Worm (Caenorhabditis elegans) whole organism, late embryonic: ENCODE data around the gene fbxa-224.
A peak's percentile ranks its signal among the peaks of the same experiment; 100 is the strongest.

ENCODE experiments used
- F13H6.1 ChIP-seq: sonication (generic microtip); optimal IDR thresholded peaks from 2 replicates; lab custom pipeline; 2016; ENCODE audit warnings: missing genetic modification characterization, missing compliant biosample characterization
- K02D7.2 ChIP-seq: sonication (generic microtip); optimal IDR thresholded peaks from 2 replicates; lab custom pipeline; 2017; ENCODE audit warnings: mild to moderate bottlenecking, missing genetic modification characterization, missing compliant biosample characterization
- K09A11.1 ChIP-seq: sonication (generic microtip); optimal IDR thresholded peaks from 2 replicates; lab custom pipeline; 2017; ENCODE audit warnings: antibody characterized with exemption, mild to moderate bottlenecking, missing genetic modification characterization, missing compliant biosample characterization; ENCODE audit not compliant: insufficient read depth
- Y22D7AL.16 ChIP-seq: sonication (generic microtip); optimal IDR thresholded peaks from 2 replicates; lab custom pipeline; 2016; ENCODE audit warnings: missing genetic modification characterization, missing compliant biosample characterization
- ahr-1 ChIP-seq: sonication (generic microtip); optimal IDR thresholded peaks from 2 replicates; lab custom pipeline; 2016; ENCODE audit warnings: missing genetic modification characterization, missing compliant biosample characterization
- ama-1 ChIP-seq: fragments of 150-350 bp; optimal IDR thresholded peaks from 2 replicates; lab custom pipeline; 2014
- ceh-14 ChIP-seq: sonication (generic microtip); optimal IDR thresholded peaks from 2 replicates; lab custom pipeline; 2016; ENCODE audit warnings: missing genotype, missing genetic modification characterization, missing compliant biosample characterization
- ceh-19 ChIP-seq: fragments of 200-800 bp; sonication (Bioruptor generic); optimal IDR thresholded peaks from 2 replicates; lab custom pipeline; 2018; ENCODE audit warnings: mild to moderate bottlenecking, missing genetic modification characterization, missing compliant biosample characterization
- ceh-22 ChIP-seq: sonication (generic microtip); optimal IDR thresholded peaks from 2 replicates; lab custom pipeline; 2017; ENCODE audit warnings: missing biosample characterization, missing genetic modification characterization
- ceh-31 ChIP-seq: sonication (generic microtip); optimal IDR thresholded peaks from 2 replicates; lab custom pipeline; 2016; ENCODE audit warnings: missing genetic modification characterization, missing compliant biosample characterization
- ceh-48 ChIP-seq: sonication (generic microtip); optimal IDR thresholded peaks from 2 replicates; lab custom pipeline; 2016; ENCODE audit warnings: missing genetic modification characterization, inconsistent platforms, missing compliant biosample characterization
- ceh-9 ChIP-seq: sonication (generic microtip); optimal IDR thresholded peaks from 2 replicates; lab custom pipeline; 2016; ENCODE audit warnings: mild to moderate bottlenecking, missing genetic modification characterization, inconsistent platforms, missing compliant biosample characterization
- dmd-4 ChIP-seq: sonication (generic microtip); optimal IDR thresholded peaks from 2 replicates; lab custom pipeline; 2016; ENCODE audit warnings: borderline replicate concordance, missing genetic modification characterization, missing compliant biosample characterization
- elt-4 ChIP-seq: sonication (generic microtip); optimal IDR thresholded peaks from 2 replicates; lab custom pipeline; 2016; ENCODE audit warnings: missing genetic modification characterization, missing compliant biosample characterization
- ets-4 ChIP-seq: sonication (generic microtip); optimal IDR thresholded peaks from 2 replicates; lab custom pipeline; 2016; ENCODE audit warnings: missing genetic modification characterization, missing compliant biosample characterization
- fax-1 ChIP-seq: sonication (generic microtip); optimal IDR thresholded peaks from 2 replicates; lab custom pipeline; 2016; ENCODE audit warnings: missing genotype, missing genetic modification characterization, missing compliant biosample characterization
- fkh-10 ChIP-seq: fragments of 150-350 bp; optimal IDR thresholded peaks from 2 replicates; lab custom pipeline; 2014; ENCODE audit warnings: missing biosample characterization, missing genetic modification reagents, missing genetic modification characterization
- gmeb-2 ChIP-seq: sonication (generic microtip); optimal IDR thresholded peaks from 2 replicates; lab custom pipeline; 2016; ENCODE audit warnings: missing genetic modification characterization, inconsistent platforms, missing compliant biosample characterization
- hlh-13 ChIP-seq: fragments of 200-800 bp; sonication (Bioruptor generic); optimal IDR thresholded peaks from 2 replicates; lab custom pipeline; 2018; ENCODE audit warnings: mild to moderate bottlenecking, missing genetic modification characterization, missing compliant biosample characterization
- hlh-15 ChIP-seq: sonication (generic microtip); optimal IDR thresholded peaks from 2 replicates; lab custom pipeline; 2016; ENCODE audit warnings: missing genetic modification characterization, missing compliant biosample characterization
- hlh-30 ChIP-seq: sonication (generic microtip); optimal IDR thresholded peaks from 2 replicates; lab custom pipeline; 2017; ENCODE audit warnings: antibody characterized with exemption, missing genetic modification characterization, missing compliant biosample characterization; ENCODE audit not compliant: insufficient read depth
- hlh-6 ChIP-seq: sonication (generic microtip); optimal IDR thresholded peaks from 2 replicates; lab custom pipeline; 2016; ENCODE audit warnings: missing genotype, missing genetic modification characterization, missing compliant biosample characterization
- nhr-232 ChIP-seq: sonication (generic microtip); optimal IDR thresholded peaks from 2 replicates; lab custom pipeline; 2016; ENCODE audit warnings: missing genetic modification characterization, missing compliant biosample characterization
- npax-4 ChIP-seq: sonication (generic microtip); optimal IDR thresholded peaks from 2 replicates; lab custom pipeline; 2016; ENCODE audit warnings: missing genetic modification characterization, missing compliant biosample characterization
- pag-3 ChIP-seq: sonication (generic microtip); optimal IDR thresholded peaks from 2 replicates; lab custom pipeline; 2016; ENCODE audit warnings: missing compliant biosample characterization, missing genetic modification characterization, borderline replicate concordance
- pat-9 ChIP-seq: fragments of 200-800 bp; sonication (Bioruptor generic); optimal IDR thresholded peaks from 2 replicates; lab custom pipeline; 2018; ENCODE audit warnings: mild to moderate bottlenecking, missing genetic modification characterization, moderate library complexity, missing compliant biosample characterization
- pha-2 ChIP-seq: sonication (generic microtip); optimal IDR thresholded peaks from 2 replicates; lab custom pipeline; 2017; ENCODE audit warnings: mild to moderate bottlenecking, missing genetic modification characterization, missing compliant biosample characterization
- pqm-1 ChIP-seq: sonication (generic microtip); optimal IDR thresholded peaks from 2 replicates; lab custom pipeline; 2016; ENCODE audit warnings: missing genetic modification characterization, missing compliant biosample characterization
- pros-1 ChIP-seq: fragments of 150-350 bp; optimal IDR thresholded peaks from 2 replicates; lab custom pipeline; 2014; ENCODE audit warnings: missing biosample characterization, missing genetic modification reagents, missing genetic modification characterization
- ref-2 ChIP-seq: sonication (generic microtip); optimal IDR thresholded peaks from 2 replicates; lab custom pipeline; 2016; ENCODE audit warnings: missing genetic modification characterization, missing compliant biosample characterization
- rnt-1 ChIP-seq: sonication (generic microtip); optimal IDR thresholded peaks from 2 replicates; lab custom pipeline; 2016; ENCODE audit warnings: missing genetic modification characterization, missing compliant biosample characterization
- syd-9 ChIP-seq: sonication (generic microtip); optimal IDR thresholded peaks from 2 replicates; lab custom pipeline; 2016; ENCODE audit warnings: mild to moderate bottlenecking, missing genetic modification characterization, moderate library complexity, missing compliant biosample characterization
- tbx-2 ChIP-seq: sonication (generic microtip); optimal IDR thresholded peaks from 2 replicates; lab custom pipeline; 2016; ENCODE audit warnings: missing genetic modification characterization, missing compliant biosample characterization
- tbx-7 ChIP-seq: sonication (generic microtip); optimal IDR thresholded peaks from 2 replicates; lab custom pipeline; 2016; ENCODE audit warnings: missing genotype, missing genetic modification characterization, missing compliant biosample characterization
- unc-55 ChIP-seq: sonication (generic microtip); optimal IDR thresholded peaks from 2 replicates; lab custom pipeline; 2017; ENCODE audit warnings: missing biosample characterization, missing genetic modification reagents, missing genetic modification characterization
- ztf-16 ChIP-seq: sonication (generic microtip); optimal IDR thresholded peaks from 2 replicates; lab custom pipeline; 2017; ENCODE audit warnings: missing genetic modification characterization, missing compliant biosample characterization

Gene fbxa-224

ce11 chrII:7588295-7588694, 40.4 kb upstream of the fbxa-224 start:
- TF ChIP-seq tbx-2 = no peak
- peak; percentile 1 for TF ChIP-seq ceh-31 (tag; lab: Kevin White, UChicago)
- TF ChIP-seq ceh-14 (tag; lab: Kevin White, UChicago) = no peak

DNA sequence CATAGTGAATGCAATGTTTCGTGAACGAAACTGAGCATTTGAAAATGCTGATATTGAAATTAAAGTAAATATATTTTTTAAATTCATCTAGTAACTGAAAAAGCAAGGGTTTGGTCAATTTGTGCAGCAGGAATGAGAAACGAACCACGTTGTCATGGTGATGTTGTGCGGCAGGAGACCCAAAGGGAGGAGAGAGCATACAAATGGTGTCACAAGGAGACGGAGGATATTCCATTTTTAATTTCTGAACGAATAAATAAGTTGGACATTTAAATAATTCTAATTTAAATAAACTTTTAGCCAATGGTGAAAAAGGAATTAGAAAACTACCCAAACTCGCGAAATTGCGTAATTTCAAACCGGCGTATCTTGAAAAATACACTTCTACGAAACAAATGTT, 35.6 kb upstream of the fbxa-224 start, which contains the start of gene mks-3:
mks-3 (minus strand) TSS at position 101 of the 400 bp plus-strand sequence.
- TF ChIP-seq hlh-30 (no peak), elt-4 (tag; lab: Kevin White, UChicago) (no peak), ahr-1 (tag; lab: Kevin White, UChicago) (no peak), pqm-1 (tag; lab: Kevin White, UChicago) (no peak), pros-1 (tag; lab: Kevin White, UChicago) (no peak), ceh-48 (no peak), dmd-4 (no peak), pag-3 (tag; lab: Kevin White, UChicago) (no peak)

DNA sequence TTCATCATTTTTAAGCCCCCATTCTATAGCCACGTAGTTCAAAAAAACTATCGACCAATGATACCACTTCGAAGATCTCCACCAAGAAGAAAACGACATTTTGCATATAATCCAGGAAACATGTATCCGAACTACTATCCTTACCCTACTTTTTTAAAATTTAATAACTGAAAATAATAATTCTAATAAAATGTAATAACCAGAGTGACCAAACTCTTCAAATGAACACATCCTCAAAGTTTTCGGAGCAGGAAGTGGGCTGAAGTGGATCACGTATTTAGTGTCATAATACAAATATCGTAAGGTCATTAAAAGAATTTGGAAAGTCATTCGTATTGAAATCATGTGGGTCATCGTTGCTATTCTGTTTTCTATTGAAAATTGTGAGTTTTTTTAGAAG, 29.5 kb upstream of the fbxa-224 start, which contains the start of gene F35D2.6:
F35D2.6 (plus strand) TSS at position 301 of the 400 bp plus-strand sequence.
- TF ChIP-seq dmd-4 (no peak), elt-4 (tag; lab: Kevin White, UChicago) (no peak), ceh-31 (tag; lab: Kevin White, UChicago) (no peak), K09A11.1 (tag; lab: Kevin White, UChicago) (no peak), ama-1 (lab: Kevin White, UChicago) (no peak), F13H6.1 (tag; lab: Kevin White, UChicago) (no peak), nhr-232 (tag; lab: Kevin White, UChicago) (no peak), hlh-6 (no peak), pha-2 (tag; lab: Kevin White, UChicago) (no peak), pat-9 (tag; lab: Kevin White, UChicago) (no peak), ceh-22 (tag; lab: Kevin White, UChicago) (no peak), ahr-1 (tag; lab: Kevin White, UChicago) (no peak)
- TF ChIP-seq, all 69 proteins: peak for 0

- no peak for TF ChIP-seq fkh-10 (GFP tag; lab: Kevin White, UChicago)
- TF ChIP-seq ref-2 (tag; lab: Kevin White, UChicago) = no peak
- TF ChIP-seq ceh-19 (GFP tag; lab: Kevin White, UChicago) = no peak
- TF ChIP-seq hlh-15 (tag; lab: Kevin White, UChicago) = no peak
- no peak for TF ChIP-seq tbx-7 (tag; lab: Kevin White, UChicago)
- no peak for TF ChIP-seq Y22D7AL.16
- TF ChIP-seq ama-1 (lab: Kevin White, UChicago) = no peak
- TF ChIP-seq unc-55 (GFP tag; lab: Kevin White, UChicago) = no peak
- no peak for TF ChIP-seq syd-9 (tag; lab: Kevin White, UChicago)
- no peak for TF ChIP-seq gmeb-2 (tag; lab: Kevin White, UChicago)
- no peak for TF ChIP-seq ztf-16 (tag; lab: Kevin White, UChicago)
- TF ChIP-seq K02D7.2 (tag; lab: Kevin White, UChicago) = no peak
Observed at ce11 chrII:7575614-7576013, 27.7 kb upstream of the fbxa-224 start, which contains the start of gene F35D2.1. TSS of gene F35D2.1 (plus strand) at chrII:7575914.

DNA sequence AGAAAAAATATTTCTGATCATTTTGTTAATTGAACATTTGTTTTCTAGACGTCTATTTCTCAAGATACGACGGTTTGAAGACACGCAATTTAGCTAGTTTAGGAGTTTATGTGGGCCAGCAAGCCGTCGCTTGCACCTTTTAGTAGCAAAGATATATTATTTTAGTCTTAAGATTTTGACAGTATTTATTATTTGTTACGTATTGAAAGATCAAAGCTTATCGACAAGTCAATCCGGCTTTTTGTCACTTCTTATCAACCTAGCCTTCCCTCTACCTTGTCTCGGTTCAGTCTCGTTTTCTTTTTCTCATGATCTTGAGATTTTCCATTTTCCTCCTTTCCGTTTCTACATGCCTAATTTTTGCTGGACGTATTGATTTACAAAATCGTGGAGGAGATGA, 26.2 kb upstream of the fbxa-224 start, which contains the start of gene F35D2.2:
F35D2.2 (plus strand) TSS at position 301 of the 400 bp plus-strand sequence.
- TF ChIP-seq rnt-1 (tag; lab: Kevin White, UChicago) (no peak), hlh-6 (no peak), hlh-13 (GFP tag; lab: Kevin White, UChicago) (no peak), fax-1 (tag; lab: Kevin White, UChicago) (no peak), ets-4 (tag; lab: Kevin White, UChicago) (no peak), nhr-232 (tag; lab: Kevin White, UChicago) (no peak), ceh-9 (no peak), npax-4 (tag; lab: Kevin White, UChicago) (no peak), elt-4 (tag; lab: Kevin White, UChicago) (no peak)
